Fruit fly (Drosophila melanogaster): Measurements from ENCODE around the gene mkg-p.
A peak's percentile ranks its signal among the peaks of the same experiment; 100 is the strongest.

mkg-p gene

dm6 chr3L:8395630-8396168 lies 9.4 kb downstream of the mkg-p start, which contains the start of gene CG7120 (continued):
- TF ChIP-seq gt (GFP tag; IDR thresholded peaks at IDR 0.05) (no peak), CG18619 (GFP tag; optimal IDR thresholded peaks at IDR 0.05) (peak; percentile 48), z (GFP tag; IDR thresholded peaks at IDR 0.05) (no peak), zfh1 (GFP tag; IDR thresholded peaks at IDR 0.05) (peak; percentile 56; the same call in 2 of the 3 replicates), Trl (optimal IDR thresholded peaks at IDR 0.05) (no peak), Trl (GFP tag; optimal IDR thresholded peaks at IDR 0.05) (no peak), CG11093 (GFP tag; IDR thresholded peaks at IDR 0.05) (no peak), Nf-YA (GFP tag; IDR thresholded peaks at IDR 0.05) (no peak), NfI (GFP tag; optimal IDR thresholded peaks at IDR 0.05) (peak; percentile 45), lbe (GFP tag; optimal IDR thresholded peaks at IDR 0.05) (no peak), CoRest (tag; optimal IDR thresholded peaks at IDR 0.05) (peak; percentile 44), danr (GFP tag; IDR thresholded peaks at IDR 0.05) (no peak), Adf1 (GFP tag; IDR thresholded peaks at IDR 0.05) (no peak), Rx (GFP tag; IDR thresholded peaks at IDR 0.05) (0 out of 2 replicates have a peak, but pooled peaks have one; percentile 16), nmo (GFP tag; optimal IDR thresholded peaks at IDR 0.05) (peak; percentile 70), Abd-B (GFP tag; optimal IDR thresholded peaks at IDR 0.05) (no peak), Oaz (GFP tag; IDR thresholded peaks at IDR 0.05) (no peak), Dref (GFP tag; IDR thresholded peaks at IDR 0.05) (no peak), Rfx (GFP tag; IDR thresholded peaks at IDR 0.05) (peak; percentile 24; the same call in 1 of the 2 replicates), phol (tag; optimal IDR thresholded peaks at IDR 0.05) (peak; percentile 71), bab2 (GFP tag; optimal IDR thresholded peaks at IDR 0.05) (peak; percentile 1), wek (GFP tag; optimal IDR thresholded peaks at IDR 0.05) (no peak), tin (GFP tag; optimal IDR thresholded peaks at IDR 0.05) (peak; percentile 28), Elba2 (GFP tag; optimal IDR thresholded peaks at IDR 0.05) (no peak), Awh (GFP tag; IDR thresholded peaks at IDR 0.05) (0 out of 2 replicates have a peak, but pooled peaks have one; percentile 32), CG3065 (GFP tag; optimal IDR thresholded peaks at IDR 0.05) (no peak), salm (tag; optimal IDR thresholded peaks at IDR 0.05) (peak; percentile 14), trem (tag; optimal IDR thresholded peaks at IDR 0.05) (peak; percentile 20), dimm (GFP tag; IDR thresholded peaks at IDR 0.05) (no peak), HHEX (GFP tag; optimal IDR thresholded peaks at IDR 0.05) (peak; percentile 1), Drgx (GFP tag; IDR thresholded peaks at IDR 0.05) (no peak), CG7745 (tag; optimal IDR thresholded peaks at IDR 0.05) (no peak), CG14667 (GFP tag; IDR thresholded peaks at IDR 0.05) (no peak), otp (GFP tag; IDR thresholded peaks at IDR 0.05) (no peak), CG4404 (GFP tag; IDR thresholded peaks at IDR 0.05) (no peak), CG10267 (tag; optimal IDR thresholded peaks at IDR 0.05) (peak; percentile 5), CG2889 (GFP tag; IDR thresholded peaks at IDR 0.05) (no peak), CG6254 (GFP tag; optimal IDR thresholded peaks at IDR 0.05) (peak; percentile 40), CG3726 (GFP tag; IDR thresholded peaks at IDR 0.05) (no peak), CG43689 (GFP tag; IDR thresholded peaks at IDR 0.05) (no peak), Ada2b (GFP tag; IDR thresholded peaks at IDR 0.05) (no peak), Lhr (GFP tag; optimal IDR thresholded peaks at IDR 0.05) (no peak), shn (GFP tag; optimal IDR thresholded peaks at IDR 0.05) (peak; percentile 14), CG7372 (GFP tag; IDR thresholded peaks at IDR 0.05) (no peak), hth (optimal IDR thresholded peaks at IDR 0.05) (no peak), da (GFP tag; optimal IDR thresholded peaks at IDR 0.05) (no peak), CG12155 (GFP tag; optimal IDR thresholded peaks at IDR 0.05) (no peak), CG14014 (GFP tag; IDR thresholded peaks at IDR 0.05) (peak; percentile 41; the same call in 1 of the 2 replicates), chm (GFP tag; IDR thresholded peaks at IDR 0.05) (peak; percentile 47; the same call in 1 of the 2 replicates), CG4730 (GFP tag; IDR thresholded peaks at IDR 0.05) (no peak), zen (tag; optimal IDR thresholded peaks at IDR 0.05) (peak; percentile 37), chif (GFP tag; optimal IDR thresholded peaks at IDR 0.05) (peak; percentile 20 to 66), CG12659 (GFP tag; optimal IDR thresholded peaks at IDR 0.05) (peak; percentile 16)

Data from whole organism, embryonic.